Worm (Caenorhabditis elegans) whole organism, L4 larva: ENCODE data around the gene F17E9.18.

Experiments
- F37D6.2 ChIP-seq: sonication (generic microtip); optimal IDR thresholded peaks from 2 replicates; lab custom pipeline; 2016; ENCODE audit warnings: mild to moderate bottlenecking, missing genetic modification characterization, missing compliant biosample characterization
- T20F7.1 ChIP-seq: fragments of 200-800 bp; sonication (Bioruptor generic); optimal IDR thresholded peaks from 2 replicates; lab custom pipeline; 2018; ENCODE audit warnings: mild to moderate bottlenecking, missing genetic modification characterization, missing compliant biosample characterization
- T26A8.4 ChIP-seq: fragments of 200-800 bp; sonication (Bioruptor generic); IDR thresholded peaks from 2 replicates; pipeline ENCODE4 v1.3.6; 2022; ENCODE audit warnings: missing genetic modification characterization, missing compliant biosample characterization
- ama-1 ChIP-seq: fragments of 150-350 bp; optimal IDR thresholded peaks from 2 replicates; lab custom pipeline; 2014; ENCODE audit warnings: inconsistent platforms, mixed read lengths
- ceh-28 ChIP-seq: fragments of 150-350 bp; optimal IDR thresholded peaks from 2 replicates; lab custom pipeline; 2014; ENCODE audit warnings: missing biosample characterization, missing genetic modification reagents, missing genetic modification characterization
- ceh-62 ChIP-seq: sonication (generic microtip); optimal IDR thresholded peaks from 2 replicates; lab custom pipeline; 2017; ENCODE audit warnings: missing biosample characterization, missing genetic modification characterization
- daf-16 ChIP-seq, 3 experiments: sonication (generic microtip); optimal IDR thresholded peaks; 2 replicates each; lab custom pipeline; 2016 to 2017; ENCODE audit warnings: missing genetic modification characterization in 3 of 3, missing genetic modification reagents in 3 of 3, mild to moderate bottlenecking in 2 of 3, missing compliant biosample characterization in 2 of 3, missing biosample characterization in 1 of 3, moderate library complexity in 1 of 3
- daf-19 ChIP-seq: fragments of 200-800 bp; sonication (Bioruptor generic); conservative IDR thresholded peaks from 2 replicates; pipeline ENCODE4 v1.3.6; 2022; ENCODE audit warnings: missing genetic modification characterization, missing compliant biosample characterization
- dmd-9 ChIP-seq: fragments of 200-800 bp; sonication (Bioruptor generic); IDR thresholded peaks from 2 replicates; pipeline ENCODE4 v1.3.6; 2022; ENCODE audit warnings: missing genetic modification reagents, missing genetic modification characterization, missing compliant biosample characterization
- fkh-10 ChIP-seq: fragments of 150-350 bp; optimal IDR thresholded peaks from 2 replicates; lab custom pipeline; 2014; ENCODE audit warnings: missing biosample characterization, missing genetic modification reagents, missing genetic modification characterization
- hlh-11 ChIP-seq: fragments of 200-800 bp; sonication (Bioruptor generic); optimal IDR thresholded peaks from 2 replicates; lab custom pipeline; 2018; ENCODE audit warnings: mild to moderate bottlenecking, missing genetic modification characterization, missing compliant biosample characterization
- lin-15B ChIP-seq: fragments of 150-350 bp; sonication (generic microtip); optimal IDR thresholded peaks from 3 replicates; lab custom pipeline; 2014; ENCODE audit warnings: missing biosample characterization, missing genetic modification characterization
- lin-38 ChIP-seq: fragments of 200-800 bp; sonication (Bioruptor generic); IDR thresholded peaks from 2 replicates; pipeline ENCODE4 v1.3.6; 2022; ENCODE audit warnings: missing genetic modification reagents, missing genetic modification characterization, missing compliant biosample characterization
- mdl-1 ChIP-seq, 2 experiments: fragments of 150-350 bp in 1 of 2; sonication (generic microtip) in 1 of 2; optimal IDR thresholded peaks; 2 replicates each; lab custom pipeline; 2014 to 2017; ENCODE audit warnings: missing biosample characterization in 2 of 2, missing genetic modification characterization in 2 of 2
- mdt-29 ChIP-seq: fragments of 200-800 bp; sonication (Bioruptor generic); IDR thresholded peaks from 2 replicates; pipeline ENCODE4 v1.3.6; 2022; ENCODE audit warnings: missing genetic modification reagents, missing genetic modification characterization, missing compliant biosample characterization
- mep-1 ChIP-seq: fragments of 150-350 bp; sonication (generic microtip); optimal IDR thresholded peaks from 3 replicates; lab custom pipeline; 2014; ENCODE audit warnings: missing biosample characterization, missing genetic modification characterization
- mxl-3 ChIP-seq: fragments of 200-800 bp; sonication (Bioruptor generic); optimal IDR thresholded peaks from 2 replicates; lab custom pipeline; 2018; ENCODE audit warnings: mild to moderate bottlenecking, missing genetic modification characterization, missing compliant biosample characterization
- nhr-11 ChIP-seq: fragments of 150-350 bp; optimal IDR thresholded peaks from 2 replicates; lab custom pipeline; 2014; ENCODE audit warnings: missing biosample characterization, missing genetic modification characterization
- nhr-237 ChIP-seq: sonication (generic microtip); optimal IDR thresholded peaks from 2 replicates; lab custom pipeline; 2017; ENCODE audit warnings: missing biosample characterization, missing genetic modification characterization
- nhr-25 ChIP-seq: sonication (generic microtip); optimal IDR thresholded peaks from 2 replicates; lab custom pipeline; 2017; ENCODE audit warnings: missing genetic modification characterization, mild to moderate bottlenecking, missing compliant biosample characterization, antibody characterized with exemption, moderate library complexity, borderline replicate concordance; ENCODE audit not compliant: insufficient read depth
- nhr-28 ChIP-seq: fragments of 150-350 bp; optimal IDR thresholded peaks from 2 replicates; lab custom pipeline; 2014; ENCODE audit warnings: missing biosample characterization, missing genetic modification characterization
- php-3 ChIP-seq: fragments of 200-800 bp; sonication (Bioruptor generic); IDR thresholded peaks from 2 replicates; pipeline ENCODE4 v1.3.6; 2022; ENCODE audit warnings: missing genetic modification reagents, missing genetic modification characterization, missing compliant biosample characterization
- snpc-1.2 ChIP-seq: fragments of 200-800 bp; sonication (Bioruptor generic); IDR thresholded peaks from 2 replicates; pipeline ENCODE4 v1.3.6; 2022; ENCODE audit warnings: missing genetic modification reagents, missing genetic modification characterization, missing compliant biosample characterization
- unc-39 ChIP-seq: sonication (generic microtip); optimal IDR thresholded peaks from 2 replicates; lab custom pipeline; 2017; ENCODE audit warnings: missing biosample characterization, missing genetic modification characterization
- unc-62 ChIP-seq, 3 experiments: fragments of 150-350 bp in 1 of 3; sonication (generic microtip); optimal IDR thresholded peaks in 2 of 3; peaks in 1 of 3; 1 replicate in 1 of 3; 2 replicates in 2 of 3; lab custom pipeline; 2014 to 2017; ENCODE audit warnings: missing biosample characterization in 3 of 3, missing genetic modification characterization in 3 of 3, missing genetic modification reagents in 3 of 3, missing genotype in 1 of 3
- zag-1 ChIP-seq: fragments of 150-350 bp; optimal IDR thresholded peaks from 2 replicates; lab custom pipeline; 2014; ENCODE audit warnings: missing biosample characterization, missing genetic modification characterization
- zip-2 ChIP-seq: fragments of 150-350 bp; optimal IDR thresholded peaks from 2 replicates; lab custom pipeline; 2014; ENCODE audit warnings: missing biosample characterization, missing genetic modification characterization

The F17E9.18 gene

DNA sequence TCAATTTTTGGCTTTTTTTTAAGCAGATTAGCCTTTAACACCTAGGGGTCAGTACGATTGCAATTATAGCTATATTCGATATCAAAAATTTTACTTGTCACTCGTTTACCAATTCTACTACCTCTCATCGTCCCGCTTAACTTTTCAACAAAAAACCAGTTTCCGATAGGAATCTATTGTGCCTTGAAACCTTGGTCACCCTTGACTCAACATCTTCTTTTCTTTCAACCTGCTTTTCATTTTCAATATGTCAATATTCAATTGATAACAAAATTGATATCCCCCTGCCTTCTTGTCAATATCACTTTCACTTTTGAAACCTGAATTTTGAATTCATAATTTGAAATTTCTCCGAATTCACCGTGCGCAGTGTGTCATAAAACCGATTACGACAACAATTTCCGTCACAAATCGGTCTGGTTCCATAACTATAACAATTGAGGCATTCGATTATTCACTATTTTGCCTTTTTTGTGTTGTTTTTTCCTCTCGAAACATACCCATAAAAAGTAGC lies 44.2 kb downstream of the F17E9.18 start:
- TF ChIP-seq mdt-29 (GFP tag; lab: Robert Waterston, UW) = no peak
- TF ChIP-seq unc-62 (GFP tag; optimal IDR thresholded peaks at IDR 0.05 in 1 of 2; lab: Kevin White, UChicago) = peak in 1 of 2 experiments; percentile 20
- TF ChIP-seq unc-62 (tag; optimal IDR thresholded peaks at IDR 0.05; lab: Kevin White, UChicago) = no peak
- TF ChIP-seq, all 104 proteins: peak for 1

- no peak for TF ChIP-seq nhr-237 (tag; lab: Kevin White, UChicago)
- TF ChIP-seq F37D6.2 (tag; lab: Kevin White, UChicago) = no peak
- peak; percentile 78 for TF ChIP-seq nhr-25 (tag; lab: Kevin White, UChicago)
- peak in 1 of 2 experiments; percentile 62 for TF ChIP-seq mdl-1 (tag; optimal IDR thresholded peaks at IDR 0.05; lab: Kevin White, UChicago)
- peak in 1 of 2 experiments; percentile 88 for TF ChIP-seq unc-62 (GFP tag; optimal IDR thresholded peaks at IDR 0.05 in 1 of 2; lab: Kevin White, UChicago)
- no peak for TF ChIP-seq unc-62 (tag; optimal IDR thresholded peaks at IDR 0.05; lab: Kevin White, UChicago)
- peak; percentile 62 for TF ChIP-seq mxl-3 (GFP tag; lab: Kevin White, UChicago)
- TF ChIP-seq nhr-11 (tag; lab: Kevin White, UChicago) = peak; percentile 12
- TF ChIP-seq T20F7.1 (GFP tag; lab: Kevin White, UChicago) = no peak
- peak; percentile 57 for TF ChIP-seq mep-1
- peak; percentile 41 for TF ChIP-seq hlh-11 (tag; lab: Kevin White, UChicago)
- TF ChIP-seq zag-1 (tag; lab: Kevin White, UChicago) = no peak
- TF ChIP-seq ama-1 (lab: Kevin White, UChicago) = no peak
- no peak for TF ChIP-seq T26A8.4 (GFP tag; lab: Robert Waterston, UW)
- peak; percentile 93 for TF ChIP-seq nhr-28
- TF ChIP-seq, all 104 proteins: peak for 8
Observed at ce11 chrIV:8301925-8302324, 45.0 kb downstream of the F17E9.18 start.

DNA sequence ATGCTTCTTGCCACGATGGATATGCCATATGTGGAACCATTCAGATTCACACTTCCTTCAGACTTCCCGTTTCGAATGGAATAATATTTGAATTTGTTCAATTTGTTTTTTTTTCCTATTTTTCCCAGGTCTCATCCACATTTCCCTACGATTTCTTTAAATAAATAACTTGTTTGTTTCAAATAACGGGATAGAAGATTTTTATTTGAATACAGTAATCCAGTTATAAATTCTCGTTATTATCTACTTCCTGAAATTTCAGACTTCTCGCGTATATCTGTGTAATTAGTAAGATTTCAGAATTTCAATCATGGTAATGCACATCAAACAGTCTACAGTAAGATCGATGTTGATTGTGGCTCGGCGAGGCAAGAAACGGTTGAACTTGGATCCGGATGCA lies 46.5 kb downstream of the F17E9.18 start, which contains the start of gene F35H10.5:
Gene F35H10.5, plus strand, starts transcription at position 301 of the 400 bp plus-strand sequence.
- no peak for TF ChIP-seq fkh-10 (GFP tag; lab: Kevin White, UChicago)
- TF ChIP-seq lin-38 (GFP tag; lab: Robert Waterston, UW) = 0 out of 2 replicates have a peak, but pooled peaks have one; percentile 8
- TF ChIP-seq hlh-11 (tag; lab: Kevin White, UChicago) = no peak
- TF ChIP-seq, all 104 proteins: peak for 1

DNA sequence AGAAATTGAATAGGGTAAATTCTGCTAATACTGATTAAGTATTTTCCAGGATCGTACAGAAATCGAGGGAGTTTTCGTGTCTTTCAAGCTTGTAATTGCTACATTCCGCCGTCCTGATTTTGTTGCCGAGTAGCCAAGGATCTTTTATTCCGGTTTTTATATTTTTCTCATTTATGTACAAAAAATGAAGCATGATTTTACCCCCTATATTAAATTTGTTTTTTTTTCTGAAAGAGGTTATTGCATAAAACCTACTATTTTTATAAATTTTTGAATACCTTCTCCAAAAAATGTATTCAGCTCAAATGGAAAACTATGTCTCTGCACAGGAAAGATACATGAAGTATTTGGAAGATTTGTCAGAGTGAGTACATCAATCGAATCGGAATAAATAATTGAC lies 47.3 kb downstream of the F17E9.18 start, which contains the start of gene F35H10.6:
Gene F35H10.6, plus strand, starts transcription at position 301 of the 400 bp plus-strand sequence.
- TF ChIP-seq ceh-62 (no peak), daf-16 (GFP tag; optimal IDR thresholded peaks at IDR 0.05; lab: Kevin White, UChicago) (no peak), daf-16 (tag; optimal IDR thresholded peaks at IDR 0.05; lab: Kevin White, UChicago) (no peak), php-3 (no peak), daf-19 (GFP tag; lab: Robert Waterston, UW) (no peak), unc-39 (tag; lab: Kevin White, UChicago) (no peak), ceh-28 (tag; lab: Kevin White, UChicago) (no peak), mdl-1 (tag; optimal IDR thresholded peaks at IDR 0.05; lab: Kevin White, UChicago) (no peak), hlh-11 (tag; lab: Kevin White, UChicago) (no peak), lin-15B (tag; lab: Kevin White, UChicago) (no peak), zip-2 (no peak), dmd-9 (GFP tag; lab: Robert Waterston, UW) (no peak), lin-38 (GFP tag; lab: Robert Waterston, UW) (no peak), mep-1 (no peak)

- TF ChIP-seq mxl-3 (GFP tag; lab: Kevin White, UChicago) = no peak
- TF ChIP-seq snpc-1.2 = no peak
Observed at ce11 chrIV:8297192-8297591, 49.8 kb downstream of the F17E9.18 start, which contains the start of gene nprl-3. Gene nprl-3, plus strand, starts transcription at chrIV:8297492.
